Fruit fly (Drosophila melanogaster) whole organism, embryonic: Measurements from ENCODE around the gene Ns1.
A peak's percentile ranks its signal among the peaks of the same experiment; 100 is the strongest.

ENCODE experiments used
- CG1024 ChIP-seq: fragments of 200-800 bp; sonication (Bioruptor generic); IDR thresholded peaks from 2 replicates; pipeline ENCODE4 v1.3.6; 2022; ENCODE audit warnings: missing biosample characterization, missing genetic modification characterization
- CG10267 ChIP-seq: fragments of 200-800 bp; sonication (Bioruptor generic); optimal IDR thresholded peaks from 2 replicates; lab custom pipeline; 2018; ENCODE audit warnings: missing biosample characterization, mild to moderate bottlenecking, missing genetic modification characterization, moderate library complexity
- CG10543 ChIP-seq: fragments of 200-800 bp; sonication (Bioruptor generic); optimal IDR thresholded peaks from 3 replicates; lab custom pipeline; 2017; ENCODE audit warnings: missing biosample characterization, mild to moderate bottlenecking, missing genetic modification characterization, moderate library complexity
- CG11247 ChIP-seq: fragments of 200-800 bp; sonication (Bioruptor generic); IDR thresholded peaks from 2 replicates; pipeline ENCODE4 v1.3.6; 2022; ENCODE audit warnings: missing biosample characterization, missing genetic modification characterization
- CG13296 ChIP-seq: fragments of 200-800 bp; sonication (Bioruptor generic); optimal IDR thresholded peaks from 3 replicates; lab custom pipeline; 2018; ENCODE audit warnings: missing biosample characterization, mild to moderate bottlenecking, missing genetic modification characterization
- CG15011 ChIP-seq: fragments of 200-800 bp; sonication (Bioruptor generic); optimal IDR thresholded peaks from 3 replicates; lab custom pipeline; 2018; ENCODE audit warnings: missing biosample characterization, mild to moderate bottlenecking, missing genetic modification characterization
- CG18011 ChIP-seq: fragments of 200-800 bp; sonication (Bioruptor generic); optimal IDR thresholded peaks from 2 replicates; lab custom pipeline; 2017; ENCODE audit warnings: missing biosample characterization, missing genetic modification characterization, mild to moderate bottlenecking, moderate library complexity, missing genotype
- CG2129 ChIP-seq: fragments of 200-800 bp; sonication (Bioruptor generic); IDR thresholded peaks from 2 replicates; pipeline ENCODE4 v1.3.6; 2022; ENCODE audit warnings: missing biosample characterization, missing genetic modification characterization; ENCODE audit not compliant: partially characterized antibody
- CG3163 ChIP-seq: fragments of 200-800 bp; sonication (Bioruptor generic); optimal IDR thresholded peaks from 3 replicates; lab custom pipeline; 2016; ENCODE audit warnings: missing biosample characterization, missing genetic modification characterization
- CG34422 ChIP-seq: fragments of 200-800 bp; sonication (Bioruptor generic); IDR thresholded peaks from 3 replicates; pipeline ENCODE4 v1.3.6; 2022; ENCODE audit warnings: missing biosample characterization, missing genetic modification characterization
- CG43689 ChIP-seq: fragments of 200-800 bp; sonication (Bioruptor generic); IDR thresholded peaks from 2 replicates; pipeline ENCODE4 v1.3.6; 2022; ENCODE audit warnings: missing biosample characterization, missing genetic modification characterization
- CG4424 ChIP-seq: fragments of 200-800 bp; sonication (Bioruptor generic); optimal IDR thresholded peaks from 3 replicates; lab custom pipeline; 2016; ENCODE audit warnings: missing biosample characterization, missing genetic modification characterization
- CG6175 ChIP-seq: fragments of 200-800 bp; sonication (Bioruptor generic); IDR thresholded peaks from 3 replicates; pipeline ENCODE4 v1.3.6; 2022; ENCODE audit warnings: missing biosample characterization, missing genetic modification characterization
- CoRest ChIP-seq: fragments of 200-800 bp; sonication (Bioruptor generic); optimal IDR thresholded peaks from 3 replicates; lab custom pipeline; 2018; ENCODE audit warnings: missing biosample characterization, mild to moderate bottlenecking, missing genetic modification characterization, moderate library complexity
- Deaf1 ChIP-seq: fragments of 200-800 bp; optimal IDR thresholded peaks from 3 replicates; lab custom pipeline; 2019; ENCODE audit warnings: missing biosample characterization, mild to moderate bottlenecking, missing genetic modification characterization, moderate library complexity
- Fer1 ChIP-seq: fragments of 200-800 bp; sonication (Bioruptor generic); optimal IDR thresholded peaks from 2 replicates; lab custom pipeline; 2017; ENCODE audit warnings: missing biosample characterization, mild to moderate bottlenecking, missing genetic modification characterization
- Hsf ChIP-seq: fragments of 200-800 bp; sonication (Bioruptor generic); optimal IDR thresholded peaks from 3 replicates; lab custom pipeline; 2016; ENCODE audit warnings: missing biosample characterization, missing genetic modification characterization
- MBD-R2 ChIP-seq: fragments of 200-800 bp; sonication (Bioruptor generic); IDR thresholded peaks from 2 replicates; pipeline ENCODE4 v1.3.6; 2022; ENCODE audit warnings: missing biosample characterization, missing genetic modification characterization
- Meics ChIP-seq: fragments of 200-800 bp; sonication (Bioruptor generic); optimal IDR thresholded peaks from 2 replicates; lab custom pipeline; 2017; ENCODE audit warnings: missing biosample characterization, mild to moderate bottlenecking, missing genetic modification characterization
- Oli ChIP-seq: fragments of 200-800 bp; sonication (Bioruptor generic); optimal IDR thresholded peaks from 2 replicates; lab custom pipeline; 2018; ENCODE audit warnings: missing biosample characterization, mild to moderate bottlenecking, missing genetic modification characterization, moderate library complexity
- Optix ChIP-seq: fragments of 200-800 bp; sonication (Bioruptor generic); IDR thresholded peaks from 3 replicates; pipeline ENCODE4 v1.3.6; 2022; ENCODE audit warnings: missing biosample characterization, missing genetic modification characterization
- Sin3A ChIP-seq: fragments of >200 bp; optimal IDR thresholded peaks from 2 replicates; lab custom pipeline; 2018
- Ssrp ChIP-seq: fragments of 200-800 bp; sonication (Bioruptor generic); optimal IDR thresholded peaks from 2 replicates; lab custom pipeline; 2018; ENCODE audit warnings: missing biosample characterization, mild to moderate bottlenecking, missing genetic modification characterization, moderate library complexity
- Usf ChIP-seq: fragments of 200-800 bp; sonication (Bioruptor generic); optimal IDR thresholded peaks from 2 replicates; lab custom pipeline; 2017; ENCODE audit warnings: missing genotype, missing biosample characterization, missing genetic modification characterization
- ab ChIP-seq: fragments of 200-800 bp; sonication (Bioruptor generic); optimal IDR thresholded peaks from 2 replicates; lab custom pipeline; 2016; ENCODE audit warnings: missing biosample characterization, missing genetic modification characterization
- bowl ChIP-seq: fragments of 200-800 bp; sonication (Bioruptor generic); IDR thresholded peaks from 2 replicates; pipeline ENCODE4 v1.3.6; 2022; ENCODE audit warnings: missing biosample characterization, missing genetic modification characterization
- br ChIP-seq: fragments of >200 bp; optimal IDR thresholded peaks from 2 replicates; lab custom pipeline; 2017
- cas ChIP-seq: fragments of 200-800 bp; sonication (Bioruptor generic); IDR thresholded peaks from 2 replicates; pipeline ENCODE4 v1.3.6; 2022; ENCODE audit warnings: missing biosample characterization, missing genetic modification characterization
- cg ChIP-seq: fragments of 200-800 bp; sonication (Bioruptor generic); optimal IDR thresholded peaks from 3 replicates; lab custom pipeline; 2019; ENCODE audit warnings: missing biosample characterization, mild to moderate bottlenecking, missing genetic modification characterization, moderate library complexity
- da ChIP-seq: fragments of 200-800 bp; sonication (Bioruptor generic); optimal IDR thresholded peaks from 2 replicates; lab custom pipeline; 2016; ENCODE audit warnings: missing biosample characterization, missing genetic modification characterization
- dmrt11E ChIP-seq: fragments of 200-800 bp; sonication (Bioruptor generic); optimal IDR thresholded peaks from 3 replicates; lab custom pipeline; 2018; ENCODE audit warnings: missing biosample characterization, mild to moderate bottlenecking, missing genetic modification characterization, moderate library complexity
- esg ChIP-seq: fragments of 200-800 bp; sonication (Bioruptor generic); conservative IDR thresholded peaks from 2 replicates; pipeline ENCODE4 v1.3.6; 2022; ENCODE audit warnings: missing biosample characterization, missing genetic modification characterization
- eve ChIP-seq, 2 experiments: fragments of >200 bp; optimal IDR thresholded peaks; 2 replicates each; lab custom pipeline; 2017; ENCODE audit warnings: missing biosample characterization in 2 of 2, missing genetic modification characterization in 2 of 2
- exex ChIP-seq: fragments of 200-800 bp; sonication (Bioruptor generic); optimal IDR thresholded peaks from 4 replicates; lab custom pipeline; 2018; ENCODE audit warnings: missing biosample characterization, mild to moderate bottlenecking, missing genetic modification characterization, moderate library complexity
- gcm2 ChIP-seq: fragments of 200-800 bp; sonication (Bioruptor generic); optimal IDR thresholded peaks from 2 replicates; lab custom pipeline; 2016; ENCODE audit warnings: missing biosample characterization, missing genetic modification characterization
- gsb-n ChIP-seq: fragments of 200-800 bp; sonication (Bioruptor generic); optimal IDR thresholded peaks from 3 replicates; lab custom pipeline; 2018; ENCODE audit warnings: missing biosample characterization, mild to moderate bottlenecking, missing genetic modification characterization
- hkb ChIP-seq, 2 experiments: fragments of 200-800 bp in 1 of 2; fragments of >200 bp in 1 of 2; sonication (Bioruptor generic) in 1 of 2; IDR thresholded peaks in 1 of 2; optimal IDR thresholded peaks in 1 of 2; 2 replicates each; pipeline versions ENCODE4 v1.3.6 to Lab custom; 2017 to 2022; ENCODE audit warnings: missing biosample characterization in 1 of 2, missing genetic modification characterization in 1 of 2
- kah ChIP-seq: fragments of 200-800 bp; sonication (Bioruptor generic); optimal IDR thresholded peaks from 2 replicates; lab custom pipeline; 2018; ENCODE audit warnings: missing biosample characterization, mild to moderate bottlenecking, missing genetic modification characterization
- klu ChIP-seq: fragments of 200-800 bp; sonication (Bioruptor generic); IDR thresholded peaks from 2 replicates; pipeline ENCODE4 v1.3.6; 2022; ENCODE audit warnings: missing biosample characterization, missing genetic modification characterization
- knrl ChIP-seq: fragments of 200-800 bp; sonication (Bioruptor generic); IDR thresholded peaks from 3 replicates; pipeline ENCODE4 v1.3.6; 2022; ENCODE audit warnings: missing biosample characterization, missing genetic modification characterization; ENCODE audit not compliant: partially characterized antibody
- luna ChIP-seq: fragments of 200-800 bp; sonication (Bioruptor generic); optimal IDR thresholded peaks from 2 replicates; lab custom pipeline; 2016; ENCODE audit warnings: missing biosample characterization, missing genetic modification characterization
- odd ChIP-seq: fragments of 200-800 bp; sonication (Bioruptor generic); optimal IDR thresholded peaks from 2 replicates; lab custom pipeline; 2017; ENCODE audit warnings: missing biosample characterization, mild to moderate bottlenecking, missing genetic modification characterization
- pzg ChIP-seq: fragments of 200-800 bp; sonication (Bioruptor generic); optimal IDR thresholded peaks from 3 replicates; lab custom pipeline; 2018; ENCODE audit warnings: missing biosample characterization, mild to moderate bottlenecking, missing genetic modification characterization, moderate library complexity
- ranshi ChIP-seq: fragments of 200-800 bp; sonication (Bioruptor generic); IDR thresholded peaks from 2 replicates; pipeline ENCODE4 v1.3.6; 2022; ENCODE audit warnings: missing biosample characterization, missing genetic modification characterization
- rib ChIP-seq: fragments of 200-800 bp; sonication (Bioruptor generic); IDR thresholded peaks from 2 replicates; pipeline ENCODE4 v1.3.6; 2022; ENCODE audit warnings: missing biosample characterization, missing genetic modification characterization
- salm ChIP-seq: fragments of 200-800 bp; sonication (Bioruptor generic); optimal IDR thresholded peaks from 2 replicates; lab custom pipeline; 2018; ENCODE audit warnings: missing biosample characterization, mild to moderate bottlenecking, missing genetic modification characterization
- sqz ChIP-seq: fragments of 200-800 bp; sonication (Bioruptor generic); optimal IDR thresholded peaks from 3 replicates; lab custom pipeline; 2018; ENCODE audit warnings: missing biosample characterization, mild to moderate bottlenecking, missing genetic modification characterization
- stwl ChIP-seq: fragments of 200-800 bp; sonication (Bioruptor generic); optimal IDR thresholded peaks from 3 replicates; lab custom pipeline; 2018; ENCODE audit warnings: missing biosample characterization, mild to moderate bottlenecking, missing genetic modification characterization, moderate library complexity
- tll ChIP-seq, 2 experiments: fragments of 200-800 bp in 1 of 2; fragments of >200 bp in 1 of 2; sonication (Bioruptor generic) in 1 of 2; optimal IDR thresholded peaks; 2 replicates each; lab custom pipeline; 2017 to 2019; ENCODE audit warnings: missing biosample characterization in 2 of 2, missing genetic modification characterization in 2 of 2, mild to moderate bottlenecking in 1 of 2, moderate library complexity in 1 of 2
- vvl ChIP-seq: fragments of 200-800 bp; sonication (Bioruptor generic); IDR thresholded peaks from 2 replicates; pipeline ENCODE4 v1.3.6; 2022; ENCODE audit warnings: missing biosample characterization, missing genetic modification characterization

Ns1 gene

dm6 chr3R:17053415-17054177 is 18.9 kb downstream of the Ns1 start, which contains the start of gene Dad (continued):
- TF ChIP-seq Oli (tag; lab: Kevin White, UChicago) (no peak), ab (GFP tag; lab: Kevin White, UChicago) (peak; percentile 16), Ssrp (tag; lab: Kevin White, UChicago) (no peak), eve (GFP tag; optimal IDR thresholded peaks at IDR 0.05; lab: Kevin White, UChicago) (peak in 1 of 2 experiments; percentile 86), CG4424 (GFP tag; lab: Kevin White, UChicago) (no peak), CG13296 (GFP tag; lab: Kevin White, UChicago) (peak; percentile 29), CG43689 (no peak), Meics (GFP tag; lab: Kevin White, UChicago) (no peak), knrl (GFP tag; lab: Robert Waterston, UW) (no peak), klu (GFP tag; lab: Robert Waterston, UW) (no peak; the same call in 1 of the 2 replicates), gsb-n (tag; lab: Kevin White, UChicago) (no peak), CG10267 (peak; percentile 97), hkb (optimal IDR thresholded peaks at IDR 0.05; lab: Kevin White, UChicago) (no peak), hkb (GFP tag; IDR thresholded peaks at IDR 0.05; lab: Robert Waterston, UW) (peak; percentile 29; the same call in 1 of the 2 replicates), ranshi (GFP tag; lab: Robert Waterston, UW) (no peak; the same call in 1 of the 2 replicates), CoRest (tag; lab: Kevin White, UChicago) (no peak), salm (tag; lab: Kevin White, UChicago) (peak; percentile 30), sqz (GFP tag; lab: Kevin White, UChicago) (peak; percentile 34), Hsf (peak; percentile 8), Sin3A (lab: Kevin White, UChicago) (no peak), pzg (peak; percentile 44), kah (peak; percentile 12), Usf (no peak), CG34422 (GFP tag; lab: Robert Waterston, UW) (peak; percentile 48; the same call in 1 of the 3 replicates), Optix (no peak), br (lab: Kevin White, UChicago) (no peak), exex (tag; lab: Kevin White, UChicago) (no peak), Fer1 (GFP tag; lab: Kevin White, UChicago) (peak; percentile 29), CG6175 (no peak), vvl (GFP tag; lab: Robert Waterston, UW) (peak; percentile 25; the same call in 1 of the 2 replicates), bowl (no peak), da (no peak), gcm2 (no peak), dmrt11E (tag; lab: Kevin White, UChicago) (no peak), cg (GFP tag; lab: Kevin White, UChicago) (no peak), tll (GFP tag; optimal IDR thresholded peaks at IDR 0.05; lab: Kevin White, UChicago) (no peak), stwl (tag; lab: Kevin White, UChicago) (peak; percentile 92), Deaf1 (tag; lab: Kevin White, UChicago) (peak; percentile 40), rib (GFP tag; lab: Robert Waterston, UW) (0 out of 2 replicates have a peak, but pooled peaks have one; percentile 16), cas (no peak), CG1024 (no peak), MBD-R2 (GFP tag; lab: Robert Waterston, UW) (no peak), luna (no peak), esg (GFP tag; lab: Robert Waterston, UW) (no peak), CG10543 (peak; percentile 74), CG3163 (peak; percentile 34), CG15011 (no peak), CG11247 (GFP tag; lab: Robert Waterston, UW) (no peak), CG2129 (GFP tag; lab: Robert Waterston, UW) (no peak), odd (GFP tag; lab: Kevin White, UChicago) (peak; percentile 39), CG18011 (GFP tag; lab: Kevin White, UChicago) (no peak)
